Fruit fly (Drosophila melanogaster) whole organism, embryonic: Measurements from ENCODE around the gene Acat2.

Experiments
- Adf1 ChIP-seq: fragments of 200-800 bp; sonication (Bioruptor generic); IDR thresholded peaks from 2 replicates; pipeline ENCODE4 v1.3.6; 2022; ENCODE audit warnings: missing biosample characterization, missing genetic modification characterization
- Antp ChIP-seq: fragments of 200-800 bp; sonication (Bioruptor generic); optimal IDR thresholded peaks from 3 replicates; lab custom pipeline; 2016; ENCODE audit warnings: missing biosample characterization, missing genetic modification characterization
- Atf6 ChIP-seq: fragments of 200-800 bp; sonication (Bioruptor generic); IDR thresholded peaks from 2 replicates; pipeline ENCODE4 v1.3.6; 2022; ENCODE audit warnings: missing biosample characterization, missing genetic modification characterization
- Bteb2 ChIP-seq: fragments of 200-800 bp; sonication (Bioruptor generic); optimal IDR thresholded peaks from 2 replicates; lab custom pipeline; 2016; ENCODE audit warnings: missing biosample characterization, missing genetic modification characterization
- CG1024 ChIP-seq: fragments of 200-800 bp; sonication (Bioruptor generic); IDR thresholded peaks from 2 replicates; pipeline ENCODE4 v1.3.6; 2022; ENCODE audit warnings: missing biosample characterization, missing genetic modification characterization
- CG11398 ChIP-seq: fragments of 200-800 bp; sonication (Bioruptor generic); optimal IDR thresholded peaks from 2 replicates; lab custom pipeline; 2016; ENCODE audit warnings: missing biosample characterization, missing genetic modification characterization
- CG13424 ChIP-seq: fragments of 200-800 bp; sonication (Bioruptor generic); optimal IDR thresholded peaks from 2 replicates; lab custom pipeline; 2019; ENCODE audit warnings: missing biosample characterization, mild to moderate bottlenecking, missing genetic modification characterization, moderate library complexity
- CG13624 ChIP-seq: fragments of 200-800 bp; sonication (Bioruptor generic); optimal IDR thresholded peaks from 2 replicates; lab custom pipeline; 2016; ENCODE audit warnings: missing biosample characterization, missing genetic modification characterization
- CG14965 ChIP-seq: fragments of 200-800 bp; sonication (Bioruptor generic); optimal IDR thresholded peaks from 2 replicates; lab custom pipeline; 2016; ENCODE audit warnings: missing biosample characterization, missing genetic modification characterization, borderline replicate concordance
- CG15479 ChIP-seq: fragments of 200-800 bp; sonication (Bioruptor generic); optimal IDR thresholded peaks from 3 replicates; lab custom pipeline; 2019; ENCODE audit warnings: missing biosample characterization, mild to moderate bottlenecking, missing genetic modification characterization, moderate library complexity
- CG15696 ChIP-seq: fragments of 200-800 bp; sonication (Bioruptor generic); optimal IDR thresholded peaks from 2 replicates; lab custom pipeline; 2019; ENCODE audit warnings: missing biosample characterization, mild to moderate bottlenecking, missing genetic modification characterization, moderate library complexity
- CG17361 ChIP-seq: fragments of 200-800 bp; sonication (Bioruptor generic); IDR thresholded peaks from 3 replicates; pipeline ENCODE4 v1.3.6; 2022; ENCODE audit warnings: missing biosample characterization, missing genetic modification characterization
- CG2678 ChIP-seq: fragments of 200-800 bp; sonication (Bioruptor generic); optimal IDR thresholded peaks from 3 replicates; lab custom pipeline; 2019; ENCODE audit warnings: missing biosample characterization, mild to moderate bottlenecking, missing genetic modification characterization, moderate library complexity
- CG31365 ChIP-seq: fragments of 200-800 bp; sonication (Bioruptor generic); optimal IDR thresholded peaks from 2 replicates; lab custom pipeline; 2018; ENCODE audit warnings: missing biosample characterization, mild to moderate bottlenecking, missing genetic modification characterization
- CG32767 ChIP-seq: fragments of 200-800 bp; sonication (Bioruptor generic); IDR thresholded peaks from 2 replicates; pipeline ENCODE4 v1.3.6; 2022; ENCODE audit warnings: missing biosample characterization, missing genetic modification characterization
- CG3995 ChIP-seq: fragments of 200-800 bp; sonication (Bioruptor generic); optimal IDR thresholded peaks from 3 replicates; lab custom pipeline; 2016; ENCODE audit warnings: missing biosample characterization, missing genetic modification characterization
- CG4617 ChIP-seq: fragments of 200-800 bp; sonication (Bioruptor generic); optimal IDR thresholded peaks from 3 replicates; lab custom pipeline; 2016; ENCODE audit warnings: missing biosample characterization, missing genetic modification characterization, borderline replicate concordance
- CG5245 ChIP-seq: fragments of 200-800 bp; sonication (Bioruptor generic); optimal IDR thresholded peaks from 3 replicates; lab custom pipeline; 2016; ENCODE audit warnings: missing biosample characterization, missing genetic modification characterization
- CG8765 ChIP-seq: fragments of 200-800 bp; sonication (Bioruptor generic); IDR thresholded peaks from 2 replicates; pipeline ENCODE4 v1.3.6; 2022; ENCODE audit warnings: missing biosample characterization, missing genetic modification characterization
- CG9215 ChIP-seq: fragments of 200-800 bp; sonication (Bioruptor generic); IDR thresholded peaks from 2 replicates; pipeline ENCODE4 v1.3.6; 2022; ENCODE audit warnings: missing biosample characterization, missing genetic modification characterization
- Dip2 ChIP-seq: fragments of 200-800 bp; sonication (Bioruptor generic); IDR thresholded peaks from 2 replicates; pipeline ENCODE4 v1.3.6; 2022; ENCODE audit warnings: missing biosample characterization, missing genetic modification characterization
- HHEX ChIP-seq: fragments of 200-800 bp; sonication (Bioruptor generic); optimal IDR thresholded peaks from 3 replicates; lab custom pipeline; 2017; ENCODE audit warnings: missing biosample characterization, mild to moderate bottlenecking, missing genetic modification characterization, missing genetic modification reagents
- Hr3 ChIP-seq: fragments of 200-800 bp; sonication (Bioruptor generic); optimal IDR thresholded peaks from 3 replicates; lab custom pipeline; 2016; ENCODE audit warnings: missing biosample characterization, missing genetic modification characterization
- Kr ChIP-seq: fragments of 200-800 bp; sonication (Bioruptor generic); optimal IDR thresholded peaks from 2 replicates; lab custom pipeline; 2017; ENCODE audit warnings: missing biosample characterization, mild to moderate bottlenecking, missing genetic modification characterization
- Mad ChIP-seq: fragments of 200-800 bp; sonication (Bioruptor generic); optimal IDR thresholded peaks from 2 replicates; lab custom pipeline; 2016; ENCODE audit warnings: missing biosample characterization, missing genetic modification characterization
- NK7.1 ChIP-seq: fragments of 200-800 bp; sonication (Bioruptor generic); optimal IDR thresholded peaks from 3 replicates; lab custom pipeline; 2016; ENCODE audit warnings: missing biosample characterization, missing genetic modification characterization
- Spps ChIP-seq: fragments of 200-800 bp; sonication (Bioruptor generic); optimal IDR thresholded peaks from 2 replicates; lab custom pipeline; 2018; ENCODE audit warnings: missing biosample characterization, mild to moderate bottlenecking, missing genetic modification characterization
- bowl ChIP-seq: fragments of 200-800 bp; sonication (Bioruptor generic); IDR thresholded peaks from 2 replicates; pipeline ENCODE4 v1.3.6; 2022; ENCODE audit warnings: missing biosample characterization, missing genetic modification characterization
- cato ChIP-seq: fragments of 200-800 bp; sonication (Bioruptor generic); optimal IDR thresholded peaks from 2 replicates; lab custom pipeline; 2016; ENCODE audit warnings: missing biosample characterization, missing genetic modification characterization, borderline replicate concordance
- cg ChIP-seq: fragments of 200-800 bp; sonication (Bioruptor generic); optimal IDR thresholded peaks from 3 replicates; lab custom pipeline; 2019; ENCODE audit warnings: missing biosample characterization, mild to moderate bottlenecking, missing genetic modification characterization, moderate library complexity
- ci ChIP-seq: fragments of 200-800 bp; sonication (Bioruptor generic); IDR thresholded peaks from 3 replicates; pipeline ENCODE4 v1.3.6; 2022; ENCODE audit warnings: missing biosample characterization, missing genetic modification characterization
- cwo ChIP-seq: fragments of 200-800 bp; sonication (Bioruptor generic); optimal IDR thresholded peaks from 3 replicates; lab custom pipeline; 2017; ENCODE audit warnings: missing biosample characterization, missing genetic modification characterization, mild to moderate bottlenecking, moderate library complexity, missing genetic modification reagents
- dmrt11E ChIP-seq: fragments of 200-800 bp; sonication (Bioruptor generic); optimal IDR thresholded peaks from 3 replicates; lab custom pipeline; 2018; ENCODE audit warnings: missing biosample characterization, mild to moderate bottlenecking, missing genetic modification characterization, moderate library complexity
- emc ChIP-seq: fragments of 200-800 bp; sonication (Bioruptor generic); optimal IDR thresholded peaks from 2 replicates; lab custom pipeline; 2016; ENCODE audit warnings: missing biosample characterization, missing genetic modification characterization
- hbn ChIP-seq: fragments of 200-800 bp; sonication (Bioruptor generic); IDR thresholded peaks from 2 replicates; pipeline ENCODE4 v1.3.6; 2022; ENCODE audit warnings: missing biosample characterization, missing genetic modification characterization; ENCODE audit not compliant: partially characterized antibody
- jing ChIP-seq: fragments of 200-800 bp; sonication (Bioruptor generic); optimal IDR thresholded peaks from 2 replicates; lab custom pipeline; 2018; ENCODE audit warnings: missing biosample characterization, mild to moderate bottlenecking, missing genetic modification characterization
- kah ChIP-seq: fragments of 200-800 bp; sonication (Bioruptor generic); optimal IDR thresholded peaks from 2 replicates; lab custom pipeline; 2018; ENCODE audit warnings: missing biosample characterization, mild to moderate bottlenecking, missing genetic modification characterization
- ken ChIP-seq: fragments of 200-800 bp; sonication (Bioruptor generic); IDR thresholded peaks from 3 replicates; pipeline ENCODE4 v1.3.6; 2022; ENCODE audit warnings: missing biosample characterization, missing genetic modification characterization
- klu ChIP-seq: fragments of 200-800 bp; sonication (Bioruptor generic); IDR thresholded peaks from 2 replicates; pipeline ENCODE4 v1.3.6; 2022; ENCODE audit warnings: missing biosample characterization, missing genetic modification characterization
- lilli ChIP-seq: fragments of 200-800 bp; sonication (Bioruptor generic); optimal IDR thresholded peaks from 3 replicates; lab custom pipeline; 2016; ENCODE audit warnings: missing biosample characterization, missing genetic modification characterization
- onecut ChIP-seq: fragments of 200-800 bp; sonication (Bioruptor generic); IDR thresholded peaks from 2 replicates; pipeline ENCODE4 v1.3.6; 2022; ENCODE audit warnings: missing biosample characterization, missing genetic modification characterization
- otp ChIP-seq: fragments of 200-800 bp; sonication (Bioruptor generic); IDR thresholded peaks from 3 replicates; pipeline ENCODE4, ENCODE4 v1.3.6; 2022; ENCODE audit warnings: missing biosample characterization, missing genetic modification characterization
- p53 ChIP-seq: fragments of 200-800 bp; sonication (Bioruptor generic); optimal IDR thresholded peaks from 2 replicates; lab custom pipeline; 2016; ENCODE audit warnings: missing biosample characterization, missing genetic modification characterization
- prd ChIP-seq, 3 experiments: fragments of >200 bp in 2 of 3; fragments of 200-800 bp in 1 of 3; sonication (Bioruptor generic) in 1 of 3; optimal IDR thresholded peaks in 2 of 3; IDR thresholded peaks in 1 of 3; 2 replicates in 2 of 3; 3 replicates in 1 of 3; pipeline versions ENCODE4 v1.3.6 to Lab custom; 2017 to 2022; ENCODE audit warnings: missing biosample characterization in 1 of 3, missing genetic modification characterization in 1 of 3
- sim ChIP-seq: fragments of 200-800 bp; sonication (Bioruptor generic); IDR thresholded peaks from 2 replicates; pipeline ENCODE4 v1.3.6; 2022; ENCODE audit warnings: missing biosample characterization, missing genetic modification characterization
- sna ChIP-seq: fragments of 200-800 bp; sonication (Bioruptor generic); IDR thresholded peaks from 2 replicates; pipeline ENCODE4 v1.3.6; 2022; ENCODE audit warnings: missing biosample characterization, missing genetic modification characterization; ENCODE audit not compliant: partially characterized antibody
- sob ChIP-seq: fragments of 200-800 bp; sonication (Bioruptor generic); IDR thresholded peaks from 2 replicates; pipeline ENCODE4 v1.3.6; 2022; ENCODE audit warnings: missing biosample characterization, missing genetic modification characterization
- tll ChIP-seq, 2 experiments: fragments of 200-800 bp in 1 of 2; fragments of >200 bp in 1 of 2; sonication (Bioruptor generic) in 1 of 2; optimal IDR thresholded peaks; 2 replicates each; lab custom pipeline; 2017 to 2019; ENCODE audit warnings: missing biosample characterization in 2 of 2, missing genetic modification characterization in 2 of 2, mild to moderate bottlenecking in 1 of 2, moderate library complexity in 1 of 2
- tup ChIP-seq: fragments of 200-800 bp; sonication (Bioruptor generic); optimal IDR thresholded peaks from 2 replicates; lab custom pipeline; 2016; ENCODE audit warnings: missing biosample characterization, mild to moderate bottlenecking, missing genetic modification characterization, moderate library complexity
- wek ChIP-seq: fragments of 200-800 bp; sonication (Bioruptor generic); optimal IDR thresholded peaks from 3 replicates; lab custom pipeline; 2018; ENCODE audit warnings: missing biosample characterization, mild to moderate bottlenecking, missing genetic modification characterization, moderate library complexity
- zfh1 ChIP-seq: fragments of 200-800 bp; sonication (Bioruptor generic); IDR thresholded peaks from 3 replicates; pipeline ENCODE4 v1.3.6; 2022; ENCODE audit warnings: missing biosample characterization, missing genetic modification characterization

Gene Acat2

DNA sequence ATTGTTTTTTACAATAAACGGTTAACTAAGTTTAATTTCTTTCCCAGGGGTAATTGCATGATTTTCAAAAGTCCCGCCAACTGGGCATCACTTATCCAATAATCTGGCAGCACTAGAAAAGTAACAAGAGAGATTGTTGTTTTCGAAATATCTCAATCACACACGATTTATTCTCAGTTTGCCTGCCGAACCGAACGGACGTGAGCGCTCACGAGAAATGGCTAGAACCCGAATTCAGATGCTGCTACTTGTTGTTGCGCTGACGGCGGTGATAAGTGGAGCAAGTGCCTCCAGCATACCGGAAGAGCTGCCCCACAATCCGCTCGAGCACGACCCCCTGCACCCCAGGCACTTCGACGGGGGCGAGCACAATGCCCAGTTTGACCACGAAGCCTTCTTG, 4.2 kb upstream of the Acat2 start, which contains the start of gene scf (continued):
- no peak for TF ChIP-seq lilli
- no peak for TF ChIP-seq Antp (GFP tag; lab: Kevin White, UChicago)
- no peak for TF ChIP-seq Kr (GFP tag; lab: Kevin White, UChicago)
- TF ChIP-seq HHEX (GFP tag; lab: Kevin White, UChicago): no peak
- no peak for TF ChIP-seq dmrt11E
- no peak for TF ChIP-seq CG15696
- no peak for TF ChIP-seq cg
- TF ChIP-seq Atf6 (GFP tag; lab: Robert Waterston, UW): 0 out of 2 replicates have a peak, but pooled peaks have one; percentile 24
- TF ChIP-seq wek: no peak
- TF ChIP-seq Dip2 (GFP tag; lab: Robert Waterston, UW): no peak
- no peak for TF ChIP-seq CG8765 (GFP tag; lab: Robert Waterston, UW)
- TF ChIP-seq cato (GFP tag; lab: Kevin White, UChicago): no peak
- TF ChIP-seq otp: peak; percentile 12; the same call in 1 of the 3 replicates
- peak; percentile 54 for TF ChIP-seq kah (GFP tag; lab: Kevin White, UChicago)
- peak; percentile 78 for TF ChIP-seq CG3995 (GFP tag; lab: Kevin White, UChicago)
- TF ChIP-seq tll (GFP tag; optimal IDR thresholded peaks at IDR 0.05; lab: Kevin White, UChicago): no peak
- TF ChIP-seq sob (GFP tag; lab: Robert Waterston, UW): no peak
- no peak for TF ChIP-seq CG11398 (GFP tag; lab: Kevin White, UChicago)
- TF ChIP-seq Mad: no peak
- TF ChIP-seq jing (GFP tag; lab: Kevin White, UChicago): no peak
- no peak for TF ChIP-seq Spps
- TF ChIP-seq Bteb2 (GFP tag; lab: Kevin White, UChicago): no peak
- no peak for TF ChIP-seq klu
- TF ChIP-seq CG13624 (GFP tag; lab: Kevin White, UChicago): peak; percentile 11
- TF ChIP-seq sna (GFP tag; lab: Robert Waterston, UW): peak; percentile 15; the same call in 1 of the 2 replicates
- TF ChIP-seq CG15479 (GFP tag; lab: Kevin White, UChicago): no peak
- no peak for TF ChIP-seq CG14965 (GFP tag; lab: Kevin White, UChicago)
- peak; percentile 41; the same call in 1 of the 3 replicates for TF ChIP-seq ken (GFP tag; lab: Robert Waterston, UW)
- TF ChIP-seq CG13424 (tag; lab: Kevin White, UChicago): no peak
- no peak; the same call in 1 of the 2 replicates for TF ChIP-seq Adf1 (GFP tag; lab: Robert Waterston, UW)
- TF ChIP-seq CG1024 (GFP tag; lab: Robert Waterston, UW): no peak
- no peak for TF ChIP-seq CG32767 (GFP tag; lab: Robert Waterston, UW)
- TF ChIP-seq CG4617: no peak
- no peak for TF ChIP-seq Hr3
- peak; percentile 2 for TF ChIP-seq p53 (GFP tag; lab: Kevin White, UChicago)
- TF ChIP-seq bowl (GFP tag; lab: Robert Waterston, UW): 0 out of 2 replicates have a peak, but pooled peaks have one; percentile 7
- TF ChIP-seq NK7.1 (GFP tag; lab: Kevin White, UChicago): no peak
- no peak for TF ChIP-seq sim (GFP tag; lab: Robert Waterston, UW)
- no peak for TF ChIP-seq zfh1
- no peak for TF ChIP-seq tup
- no peak for TF ChIP-seq CG17361 (GFP tag; lab: Robert Waterston, UW)
- no peak for TF ChIP-seq CG2678 (tag; lab: Kevin White, UChicago)
- no peak for TF ChIP-seq hbn (GFP tag; lab: Robert Waterston, UW)
- no peak for TF ChIP-seq cwo (GFP tag; lab: Kevin White, UChicago)
- no peak for TF ChIP-seq prd (optimal IDR thresholded peaks at IDR 0.05; lab: Kevin White, UChicago)
- 0 out of 3 replicates have a peak, but pooled peaks have one; percentile 32 for TF ChIP-seq prd (GFP tag; IDR thresholded peaks at IDR 0.05; lab: Robert Waterston, UW)
- TF ChIP-seq ci (GFP tag; lab: Robert Waterston, UW): peak; percentile 63; the same call in 2 of the 3 replicates
- no peak for TF ChIP-seq CG5245
- no peak for TF ChIP-seq emc (GFP tag; lab: Kevin White, UChicago)
- no peak for TF ChIP-seq CG9215 (GFP tag; lab: Robert Waterston, UW)
- no peak for TF ChIP-seq onecut (GFP tag; lab: Robert Waterston, UW)
- no peak for TF ChIP-seq CG31365 (tag; lab: Kevin White, UChicago)
